Worm (Caenorhabditis elegans) whole organism, midembryonic: ENCODE results near the gene C13A2.12.

Experiments
- T22C8.4 ChIP-seq: fragments of 200-800 bp; sonication (Bioruptor generic); IDR thresholded peaks from 2 replicates; pipeline ENCODE4 v1.3.6; 2022; ENCODE audit warnings: missing genetic modification characterization, missing compliant biosample characterization
- cog-1 ChIP-seq: sonication (generic microtip); optimal IDR thresholded peaks from 2 replicates; lab custom pipeline; 2016; ENCODE audit warnings: missing genetic modification characterization, missing compliant biosample characterization
- flt-1 ChIP-seq: fragments of 200-800 bp; sonication (Bioruptor generic); IDR thresholded peaks from 2 replicates; pipeline ENCODE4 v1.3.6; 2022; ENCODE audit warnings: missing genetic modification characterization, missing compliant biosample characterization
- klf-2 ChIP-seq: fragments of 200-800 bp; sonication (Bioruptor generic); conservative IDR thresholded peaks from 2 replicates; pipeline ENCODE4 v1.3.6; 2022; ENCODE audit warnings: missing genetic modification reagents, missing genetic modification characterization, missing compliant biosample characterization
- med-1 ChIP-seq: sonication (generic microtip); optimal IDR thresholded peaks from 2 replicates; lab custom pipeline; 2017; ENCODE audit warnings: missing genetic modification characterization, mild to moderate bottlenecking, missing compliant biosample characterization, antibody characterized with exemption, missing genetic modification reagents; ENCODE audit not compliant: insufficient read depth
- ref-1 ChIP-seq: fragments of 200-800 bp; sonication (Bioruptor generic); conservative IDR thresholded peaks from 2 replicates; pipeline ENCODE4 v1.3.6; 2022; ENCODE audit warnings: missing genetic modification reagents, missing genetic modification characterization, missing compliant biosample characterization
- tab-1 ChIP-seq: fragments of 200-800 bp; sonication (Bioruptor generic); IDR thresholded peaks from 2 replicates; pipeline ENCODE4 v1.3.6; 2022; ENCODE audit warnings: missing genetic modification characterization, missing compliant biosample characterization
- ztf-23 ChIP-seq: fragments of 200-800 bp; sonication (Bioruptor generic); IDR thresholded peaks from 2 replicates; pipeline ENCODE4 v1.3.6; 2022; ENCODE audit warnings: missing genetic modification reagents, missing genetic modification characterization, missing compliant biosample characterization
- ztf-29 ChIP-seq: fragments of 200-800 bp; sonication (Bioruptor generic); IDR thresholded peaks from 2 replicates; pipeline ENCODE4 v1.3.6; 2022; ENCODE audit warnings: missing genetic modification reagents, missing genetic modification characterization, missing compliant biosample characterization

C13A2.12 gene

ce11 chrV:7230847-7231246, 28.2 kb upstream of the C13A2.12 start, which contains the start of the genes gei-6 and krr-1:
TSS of gene gei-6 (minus strand) at chrV:7230848.
TSS of gene krr-1 (plus strand) at chrV:7231190.
- TF ChIP-seq ref-1 (GFP tag; lab: Robert Waterston, UW): peak; percentile 60; the same call in 1 of the 2 replicates
- TF ChIP-seq cog-1 (tag; lab: Kevin White, UChicago): no peak
- peak; percentile 90 for TF ChIP-seq tab-1 (GFP tag; lab: Robert Waterston, UW)
- TF ChIP-seq T22C8.4 (GFP tag; lab: Robert Waterston, UW): peak; percentile 72
- TF ChIP-seq ztf-29 (GFP tag; lab: Robert Waterston, UW): peak; percentile 78
- TF ChIP-seq med-1 (GFP tag; lab: Kevin White, UChicago): peak; percentile 95
- peak; percentile 82 for TF ChIP-seq klf-2 (GFP tag; lab: Robert Waterston, UW)
- peak; percentile 94 for TF ChIP-seq flt-1 (GFP tag; lab: Robert Waterston, UW)
- peak; percentile 94 for TF ChIP-seq ztf-23 (GFP tag; lab: Robert Waterston, UW)

ce11 chrV:7231524-7231923, 27.5 kb upstream of the C13A2.12 start:
- TF ChIP-seq tab-1 (GFP tag; lab: Robert Waterston, UW) (no peak), ref-1 (GFP tag; lab: Robert Waterston, UW) (no peak), ztf-29 (GFP tag; lab: Robert Waterston, UW) (no peak), cog-1 (tag; lab: Kevin White, UChicago) (no peak), klf-2 (GFP tag; lab: Robert Waterston, UW) (no peak), ztf-23 (GFP tag; lab: Robert Waterston, UW) (no peak), flt-1 (GFP tag; lab: Robert Waterston, UW) (no peak), T22C8.4 (GFP tag; lab: Robert Waterston, UW) (no peak), med-1 (GFP tag; lab: Kevin White, UChicago) (no peak)

ce11 chrV:7234726-7235125, 24.3 kb upstream of the C13A2.12 start, which contains the start of gene C05C8.5:
TSS of gene C05C8.5 (minus strand) at chrV:7234826.
- TF ChIP-seq cog-1 (tag; lab: Kevin White, UChicago): no peak

DNA sequence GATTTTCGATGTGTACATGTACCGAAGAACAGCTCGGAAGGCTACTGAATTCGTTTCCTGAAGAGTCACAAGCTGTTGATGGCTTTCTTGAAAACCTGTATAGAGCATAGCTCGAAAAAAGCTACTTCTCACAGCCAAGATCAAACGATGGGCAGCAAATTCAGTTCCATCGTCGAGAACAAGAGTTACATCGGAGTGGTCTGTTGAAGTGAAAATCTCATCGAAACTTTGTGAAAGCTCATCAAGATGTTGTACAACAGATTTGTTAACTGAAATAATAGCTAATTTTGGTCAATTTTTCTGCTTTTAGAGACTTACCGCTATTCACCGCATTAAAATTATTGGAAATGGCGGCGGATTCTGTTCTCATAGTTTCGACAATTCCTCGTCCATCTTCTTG, 22.4 kb upstream of the C13A2.12 start:
- TF ChIP-seq klf-2 (GFP tag; lab: Robert Waterston, UW): no peak
- TF ChIP-seq tab-1 (GFP tag; lab: Robert Waterston, UW): no peak
- no peak for TF ChIP-seq ztf-29 (GFP tag; lab: Robert Waterston, UW)
- no peak for TF ChIP-seq ztf-23 (GFP tag; lab: Robert Waterston, UW)
- no peak for TF ChIP-seq flt-1 (GFP tag; lab: Robert Waterston, UW)
- no peak for TF ChIP-seq cog-1 (tag; lab: Kevin White, UChicago)
- TF ChIP-seq med-1 (GFP tag; lab: Kevin White, UChicago): no peak
- no peak for TF ChIP-seq T22C8.4 (GFP tag; lab: Robert Waterston, UW)
- no peak for TF ChIP-seq ref-1 (GFP tag; lab: Robert Waterston, UW)

ce11 chrV:7237094-7237132, 22.2 kb upstream of the C13A2.12 start, which contains the start of gene hpo-9:
TSS of gene hpo-9 (minus strand) at chrV:7237130.
- no peak for TF ChIP-seq ztf-29 (GFP tag; lab: Robert Waterston, UW)
- TF ChIP-seq flt-1 (GFP tag; lab: Robert Waterston, UW): no peak
- TF ChIP-seq ref-1 (GFP tag; lab: Robert Waterston, UW): no peak
- TF ChIP-seq ztf-23 (GFP tag; lab: Robert Waterston, UW): no peak
- no peak for TF ChIP-seq med-1 (GFP tag; lab: Kevin White, UChicago)
- TF ChIP-seq klf-2 (GFP tag; lab: Robert Waterston, UW): no peak
- no peak for TF ChIP-seq cog-1 (tag; lab: Kevin White, UChicago)
- TF ChIP-seq tab-1 (GFP tag; lab: Robert Waterston, UW): no peak
- no peak for TF ChIP-seq T22C8.4 (GFP tag; lab: Robert Waterston, UW)

- TF ChIP-seq ztf-23 (GFP tag; lab: Robert Waterston, UW): 0 out of 2 replicates have a peak, but pooled peaks have one; percentile 56
- TF ChIP-seq flt-1 (GFP tag; lab: Robert Waterston, UW): 0 out of 2 replicates have a peak, but pooled peaks have one; percentile 45
- TF ChIP-seq cog-1 (tag; lab: Kevin White, UChicago): peak; percentile 78
- TF ChIP-seq tab-1 (GFP tag; lab: Robert Waterston, UW): no peak
- no peak for TF ChIP-seq klf-2 (GFP tag; lab: Robert Waterston, UW)
- no peak for TF ChIP-seq med-1 (GFP tag; lab: Kevin White, UChicago)
- TF ChIP-seq ref-1 (GFP tag; lab: Robert Waterston, UW): no peak
- no peak for TF ChIP-seq ztf-29 (GFP tag; lab: Robert Waterston, UW)
- no peak for TF ChIP-seq T22C8.4 (GFP tag; lab: Robert Waterston, UW)
These were observed 21.9 kb upstream of the C13A2.12 start, which contains the start of gene hyls-1 for ce11 chrV:7237133-7237532. TSS of gene hyls-1 (plus strand) at chrV:7237381.

DNA sequence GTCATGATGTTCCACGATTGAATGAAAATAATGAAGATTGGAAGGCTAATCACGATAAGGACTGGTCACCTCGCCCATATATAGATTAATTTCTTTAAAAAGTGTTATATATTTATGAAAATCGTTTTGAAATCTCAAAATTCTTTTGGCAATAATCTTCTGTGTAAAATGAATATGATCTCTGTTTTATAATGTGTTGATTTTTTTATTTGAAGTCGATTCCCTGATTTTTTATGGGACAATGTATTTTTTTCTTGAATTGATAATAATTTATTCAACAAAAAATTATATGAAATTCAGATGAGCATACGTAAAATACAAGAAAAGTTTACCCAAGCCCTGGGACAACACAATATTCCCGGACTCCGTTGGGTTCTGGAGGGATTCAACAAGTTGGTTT, 19.6 kb upstream of the C13A2.12 start, which contains the start of gene C05C8.1:
C05C8.1 (plus strand) TSS at position 301 of the 400 bp plus-strand sequence.
- TF ChIP-seq klf-2 (GFP tag; lab: Robert Waterston, UW) (no peak), ref-1 (GFP tag; lab: Robert Waterston, UW) (no peak), flt-1 (GFP tag; lab: Robert Waterston, UW) (no peak), med-1 (GFP tag; lab: Kevin White, UChicago) (no peak), cog-1 (tag; lab: Kevin White, UChicago) (no peak), ztf-29 (GFP tag; lab: Robert Waterston, UW) (no peak), tab-1 (GFP tag; lab: Robert Waterston, UW) (no peak), T22C8.4 (GFP tag; lab: Robert Waterston, UW) (no peak), ztf-23 (GFP tag; lab: Robert Waterston, UW) (no peak)

- TF ChIP-seq T22C8.4 (GFP tag; lab: Robert Waterston, UW) (no peak), cog-1 (tag; lab: Kevin White, UChicago) (no peak), ref-1 (GFP tag; lab: Robert Waterston, UW) (no peak), flt-1 (GFP tag; lab: Robert Waterston, UW) (0 out of 2 replicates have a peak, but pooled peaks have one; percentile 51), tab-1 (GFP tag; lab: Robert Waterston, UW) (no peak), klf-2 (GFP tag; lab: Robert Waterston, UW) (no peak), ztf-29 (GFP tag; lab: Robert Waterston, UW) (no peak), ztf-23 (GFP tag; lab: Robert Waterston, UW) (no peak)
These were observed 12.1 kb upstream of the C13A2.12 start, which contains the start of gene C05C8.7 for ce11 chrV:7246951-7247350. TSS of gene C05C8.7 (minus strand) at chrV:7247050.
